Worm (Caenorhabditis elegans): Measurements from ENCODE around the gene nlp-24.

nlp-24 gene

ce11 chrV:11585122-11585521, 31.1 kb upstream of the nlp-24 start:
- no peak for TF ChIP-seq elt-3 (tag; optimal IDR thresholded peaks at IDR 0.05)
- TF ChIP-seq unc-39 (tag; optimal IDR thresholded peaks at IDR 0.05), result no peak
- no peak for TF ChIP-seq ham-2 (GFP tag; optimal IDR thresholded peaks at IDR 0.05)
- TF ChIP-seq unc-120 (tag; optimal IDR thresholded peaks at IDR 0.05; ENCODE audit: poor library complexity, severe bottlenecking), result no peak
- no peak for TF ChIP-seq sem-2 (GFP tag; optimal IDR thresholded peaks at IDR 0.05)
- TF ChIP-seq mab-5 (tag; optimal IDR thresholded peaks at IDR 0.05), result no peak
- TF ChIP-seq lin-32 (GFP tag; optimal IDR thresholded peaks at IDR 0.05), result no peak
- TF ChIP-seq mls-2 (tag; optimal IDR thresholded peaks at IDR 0.05), result no peak
- no peak for TF ChIP-seq hlh-1 (tag; optimal IDR thresholded peaks at IDR 0.05)
- TF ChIP-seq sptf-1 (tag; optimal IDR thresholded peaks at IDR 0.05), result no peak
- no peak for TF ChIP-seq lin-13 (tag; optimal IDR thresholded peaks at IDR 0.05)
- no peak for TF ChIP-seq ces-1 (GFP tag; optimal IDR thresholded peaks at IDR 0.05)
- no peak for TF ChIP-seq flh-1 (GFP tag; optimal IDR thresholded peaks at IDR 0.05)
- TF ChIP-seq nhr-76 (tag; optimal IDR thresholded peaks at IDR 0.05), result no peak

ce11 chrV:11589433-11589832, 26.7 kb upstream of the nlp-24 start, which contains the start of gene srx-82:
srx-82 (plus strand) TSS chrV:11589733.
- TF ChIP-seq mep-1 (tag; optimal IDR thresholded peaks at IDR 0.05) (no peak), sem-2 (GFP tag; optimal IDR thresholded peaks at IDR 0.05) (no peak), lsy-2 (tag; optimal IDR thresholded peaks at IDR 0.05) (no peak), ztf-11 (tag; optimal IDR thresholded peaks at IDR 0.05) (no peak), blmp-1 (tag; optimal IDR thresholded peaks at IDR 0.05) (no peak)

ce11 chrV:11593427-11593826, 22.7 kb upstream of the nlp-24 start, which contains the start of gene srx-80:
srx-80 (plus strand) TSS chrV:11593727.
- TF ChIP-seq drap-1 (GFP tag; optimal IDR thresholded peaks at IDR 0.05) (no peak), lsy-2 (tag; optimal IDR thresholded peaks at IDR 0.05) (no peak), unc-120 (tag; optimal IDR thresholded peaks at IDR 0.05; ENCODE audit: poor library complexity, severe bottlenecking) (no peak), unc-39 (tag; optimal IDR thresholded peaks at IDR 0.05) (no peak), ces-1 (GFP tag; optimal IDR thresholded peaks at IDR 0.05) (no peak), pha-4 (tag; optimal IDR thresholded peaks at IDR 0.05) (no peak), M03D4.4 (tag; optimal IDR thresholded peaks at IDR 0.05) (no peak), cnd-1 (tag; optimal IDR thresholded peaks at IDR 0.05) (no peak), snpc-4 (tag; optimal IDR thresholded peaks at IDR 0.05) (no peak)

ce11 chrV:11593888-11594287, 22.3 kb upstream of the nlp-24 start:
- TF ChIP-seq tbx-8 (GFP tag; optimal IDR thresholded peaks at IDR 0.05) (no peak), ham-2 (GFP tag; optimal IDR thresholded peaks at IDR 0.05) (no peak), hlh-1 (tag; optimal IDR thresholded peaks at IDR 0.05) (no peak), sptf-1 (tag; optimal IDR thresholded peaks at IDR 0.05) (no peak), unc-120 (tag; optimal IDR thresholded peaks at IDR 0.05; ENCODE audit: poor library complexity, severe bottlenecking) (no peak), unc-39 (tag; optimal IDR thresholded peaks at IDR 0.05) (no peak), mls-2 (tag; optimal IDR thresholded peaks at IDR 0.05) (no peak), ceh-83 (GFP tag; optimal IDR thresholded peaks at IDR 0.05) (no peak), M03D4.4 (tag; optimal IDR thresholded peaks at IDR 0.05) (no peak), nhr-12 (tag; optimal IDR thresholded peaks at IDR 0.05) (no peak), mep-1 (tag; optimal IDR thresholded peaks at IDR 0.05) (no peak), pha-4 (tag; optimal IDR thresholded peaks at IDR 0.05) (no peak), snpc-4 (tag; optimal IDR thresholded peaks at IDR 0.05) (no peak), zip-8 (tag; optimal IDR thresholded peaks at IDR 0.05) (no peak), nhr-237 (tag; optimal IDR thresholded peaks at IDR 0.05) (no peak), elt-3 (tag; optimal IDR thresholded peaks at IDR 0.05) (no peak)

ce11 chrV:11598807-11599206, 17.4 kb upstream of the nlp-24 start, which contains the start of gene srx-84:
srx-84 (plus strand) TSS chrV:11599107.
- TF ChIP-seq zip-8 (tag; optimal IDR thresholded peaks at IDR 0.05) (no peak), ztf-11 (tag; optimal IDR thresholded peaks at IDR 0.05) (no peak), flh-1 (GFP tag; optimal IDR thresholded peaks at IDR 0.05) (no peak), unc-39 (tag; optimal IDR thresholded peaks at IDR 0.05) (no peak), tbx-8 (GFP tag; optimal IDR thresholded peaks at IDR 0.05) (no peak), lsy-2 (tag; optimal IDR thresholded peaks at IDR 0.05) (no peak), mls-2 (tag; optimal IDR thresholded peaks at IDR 0.05) (no peak)

ce11 chrV:11600800-11601199, 15.4 kb upstream of the nlp-24 start, which contains the start of gene F35B12.9:
F35B12.9 (plus strand) TSS chrV:11601171.
- TF ChIP-seq unc-120 (tag; optimal IDR thresholded peaks at IDR 0.05; ENCODE audit: poor library complexity, severe bottlenecking), result no peak
- no peak for TF ChIP-seq mab-5 (tag; optimal IDR thresholded peaks at IDR 0.05)
- TF ChIP-seq blmp-1 (tag; optimal IDR thresholded peaks at IDR 0.05), result no peak
- TF ChIP-seq nhr-237 (tag; optimal IDR thresholded peaks at IDR 0.05), result no peak
- TF ChIP-seq elt-1 (tag; optimal IDR thresholded peaks at IDR 0.05; ENCODE audit: borderline replicate concordance, insufficient read depth), result no peak
- TF ChIP-seq ces-1 (GFP tag; optimal IDR thresholded peaks at IDR 0.05), result no peak
- TF ChIP-seq cnd-1 (tag; optimal IDR thresholded peaks at IDR 0.05), result no peak
- TF ChIP-seq mep-1 (tag; optimal IDR thresholded peaks at IDR 0.05), result no peak
- TF ChIP-seq ceh-83 (GFP tag; optimal IDR thresholded peaks at IDR 0.05), result no peak
- no peak for TF ChIP-seq sptf-1 (tag; optimal IDR thresholded peaks at IDR 0.05)
- no peak for TF ChIP-seq nhr-76 (tag; optimal IDR thresholded peaks at IDR 0.05)
- TF ChIP-seq flh-1 (GFP tag; optimal IDR thresholded peaks at IDR 0.05), result no peak
- TF ChIP-seq snpc-4 (tag; optimal IDR thresholded peaks at IDR 0.05), result no peak
- TF ChIP-seq ceh-39 (tag; optimal IDR thresholded peaks at IDR 0.05), result no peak
- TF ChIP-seq unc-62 (GFP tag; optimal IDR thresholded peaks at IDR 0.05), result no peak
- TF ChIP-seq drap-1 (GFP tag; optimal IDR thresholded peaks at IDR 0.05), result no peak
- no peak for TF ChIP-seq M03D4.4 (tag; optimal IDR thresholded peaks at IDR 0.05)
- no peak for TF ChIP-seq lin-32 (GFP tag; optimal IDR thresholded peaks at IDR 0.05)
- TF ChIP-seq lin-13 (tag; optimal IDR thresholded peaks at IDR 0.05), result no peak

All from whole organism, mixed stage, embryonic.